Worm (Caenorhabditis elegans): ENCODE measurements around the gene chil-2.

Gene chil-2

ce11 chrII:9828502-9828901, 45.9 kb downstream of the chil-2 start:
- TF ChIP-seq R02D3.7 (tag; optimal IDR thresholded peaks at IDR 0.05): no peak

- TF ChIP-seq daf-12 (tag; optimal IDR thresholded peaks at IDR 0.05): no peak
- no peak for TF ChIP-seq fos-1 (tag; optimal IDR thresholded peaks at IDR 0.05)
Measured at ce11 chrII:9827852-9828251, 46.6 kb downstream of the chil-2 start, which contains the start of gene eyg-1. TSS of gene eyg-1 (minus strand) at chrII:9827952.

DNA sequence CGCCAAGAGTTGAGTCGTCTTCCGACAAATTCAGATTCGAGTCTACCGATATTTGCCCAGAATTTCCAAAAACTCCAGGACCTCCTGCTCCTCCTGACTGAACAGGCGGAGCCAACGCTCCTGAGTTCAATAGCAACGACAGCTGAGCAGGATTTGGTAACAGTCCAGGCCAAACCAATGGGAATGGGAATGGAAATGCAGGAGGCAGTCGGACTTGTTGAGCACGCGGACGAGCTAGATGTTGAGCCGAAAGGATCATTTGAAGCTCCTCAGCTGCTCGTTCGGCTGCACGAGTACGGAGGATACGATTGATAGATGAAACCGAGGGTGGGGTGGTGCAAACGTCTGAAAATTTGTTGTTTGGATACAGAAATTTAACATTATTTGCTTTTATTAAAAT, 47.5 kb downstream of the chil-2 start:
- TF ChIP-seq nhr-67 (tag; optimal IDR thresholded peaks at IDR 0.05): no peak
- no peak for TF ChIP-seq pha-4 (tag; optimal IDR thresholded peaks at IDR 0.05)
- no peak for TF ChIP-seq ceh-82 (tag; optimal IDR thresholded peaks at IDR 0.05)
- TF ChIP-seq ceh-28 (tag; optimal IDR thresholded peaks at IDR 0.05): no peak
- TF ChIP-seq R02D3.7 (tag; optimal IDR thresholded peaks at IDR 0.05): no peak
- TF ChIP-seq egl-27 (tag; optimal IDR thresholded peaks at IDR 0.05): no peak
- no peak for TF ChIP-seq elt-3 (tag; optimal IDR thresholded peaks at IDR 0.05)
- no peak for TF ChIP-seq nhr-76 (tag; optimal IDR thresholded peaks at IDR 0.05)
- no peak for TF ChIP-seq tbx-2 (tag; optimal IDR thresholded peaks at IDR 0.05)

Data from whole organism, L3 larva.